Worm (Caenorhabditis elegans) whole organism, L1 larva: Measurements from ENCODE around the gene C15C8.4.

Experiments
- fkh-4 ChIP-seq: sonication (generic microtip); optimal IDR thresholded peaks from 2 replicates; lab custom pipeline; 2016; ENCODE audit warnings: missing compliant biosample characterization, missing genetic modification characterization, borderline replicate concordance
- fos-1 ChIP-seq: fragments of 150-350 bp; optimal IDR thresholded peaks from 2 replicates; lab custom pipeline; 2014; ENCODE audit warnings: missing biosample characterization, missing genetic modification characterization
- nhr-237 ChIP-seq: fragments of 150-350 bp; optimal IDR thresholded peaks from 2 replicates; lab custom pipeline; 2014; ENCODE audit warnings: missing biosample characterization, missing genetic modification characterization
- nhr-77 ChIP-seq: fragments of 150-350 bp; optimal IDR thresholded peaks from 2 replicates; lab custom pipeline; 2014; ENCODE audit warnings: missing biosample characterization, missing genetic modification characterization
- unc-98 ChIP-seq: fragments of 200-800 bp; sonication (Bioruptor generic); IDR thresholded peaks from 2 replicates; pipeline ENCODE4 v1.3.6; 2022; ENCODE audit warnings: missing genetic modification characterization, missing compliant biosample characterization
- ztf-4 ChIP-seq: fragments of 150-350 bp; optimal IDR thresholded peaks from 2 replicates; lab custom pipeline; 2014; ENCODE audit warnings: missing biosample characterization, missing genetic modification characterization

ce11 chrV:12733465-12734248, 13.6 kb downstream of the C15C8.4 start, which contains the start of the genes dhs-21 and xbx-9:
- TF ChIP-seq nhr-77, result no peak
- no peak for TF ChIP-seq ztf-4 (tag; lab: Kevin White, UChicago)
- TF ChIP-seq nhr-237 (tag; lab: Kevin White, UChicago), result no peak
- no peak for TF ChIP-seq unc-98 (GFP tag; lab: Robert Waterston, UW)
- TF ChIP-seq fkh-4 (tag; lab: Kevin White, UChicago), result no peak
- TF ChIP-seq fos-1 (tag; lab: Kevin White, UChicago), result no peak
